Worm (Caenorhabditis elegans): ENCODE results near the gene pqn-70.

DNA sequence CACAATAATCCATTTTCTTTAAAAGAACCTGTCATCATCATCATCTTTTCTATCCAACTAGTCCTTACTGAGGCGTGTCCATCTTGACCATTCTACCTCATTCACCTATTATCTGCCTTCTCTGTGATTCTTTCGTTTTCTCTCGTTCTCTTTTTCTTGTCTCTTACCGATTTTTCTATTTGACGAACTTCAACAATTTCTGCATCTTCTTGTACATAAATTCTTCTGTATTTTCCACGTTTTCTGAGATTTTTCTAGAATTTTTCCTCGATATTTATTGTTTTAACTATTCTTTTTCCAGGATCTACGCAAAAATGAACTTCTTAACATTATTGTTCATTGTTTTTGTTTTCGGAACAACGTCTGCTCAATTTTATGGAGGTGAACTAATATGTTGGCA is 45.6 kb downstream of the pqn-70 start, which contains the start of gene cnc-10:
- TF ChIP-seq klf-2 (GFP tag; conservative IDR thresholded peaks at IDR 0.05) (no peak), med-1 (GFP tag; optimal IDR thresholded peaks at IDR 0.05; ENCODE audit: insufficient read depth) (no peak), tab-1 (GFP tag; IDR thresholded peaks at IDR 0.05) (no peak), ztf-29 (GFP tag; IDR thresholded peaks at IDR 0.05) (no peak), flt-1 (GFP tag; IDR thresholded peaks at IDR 0.05) (no peak), cog-1 (tag; optimal IDR thresholded peaks at IDR 0.05) (no peak), T22C8.4 (GFP tag; IDR thresholded peaks at IDR 0.05) (no peak)

Data from whole organism, midembryonic.